Worm (Caenorhabditis elegans) whole organism, late embryonic: ENCODE data around the gene rpl-11.2.

ENCODE experiments used
- C08G9.2 ChIP-seq: sonication (generic microtip); optimal IDR thresholded peaks from 2 replicates; lab custom pipeline; 2016; ENCODE audit warnings: mild to moderate bottlenecking, missing genetic modification characterization, moderate library complexity, missing compliant biosample characterization
- Y22D7AL.16 ChIP-seq: sonication (generic microtip); optimal IDR thresholded peaks from 2 replicates; lab custom pipeline; 2016; ENCODE audit warnings: missing genetic modification characterization, missing compliant biosample characterization
- ama-1 ChIP-seq: fragments of 150-350 bp; optimal IDR thresholded peaks from 2 replicates; lab custom pipeline; 2014
- ceh-19 ChIP-seq: fragments of 200-800 bp; sonication (Bioruptor generic); optimal IDR thresholded peaks from 2 replicates; lab custom pipeline; 2018; ENCODE audit warnings: mild to moderate bottlenecking, missing genetic modification characterization, missing compliant biosample characterization
- ceh-9 ChIP-seq: sonication (generic microtip); optimal IDR thresholded peaks from 2 replicates; lab custom pipeline; 2016; ENCODE audit warnings: mild to moderate bottlenecking, missing genetic modification characterization, inconsistent platforms, missing compliant biosample characterization
- dmd-4 ChIP-seq: sonication (generic microtip); optimal IDR thresholded peaks from 2 replicates; lab custom pipeline; 2016; ENCODE audit warnings: borderline replicate concordance, missing genetic modification characterization, missing compliant biosample characterization
- ets-4 ChIP-seq: sonication (generic microtip); optimal IDR thresholded peaks from 2 replicates; lab custom pipeline; 2016; ENCODE audit warnings: missing genetic modification characterization, missing compliant biosample characterization
- hlh-30 ChIP-seq: sonication (generic microtip); optimal IDR thresholded peaks from 2 replicates; lab custom pipeline; 2017; ENCODE audit warnings: antibody characterized with exemption, missing genetic modification characterization, missing compliant biosample characterization; ENCODE audit not compliant: insufficient read depth
- ref-2 ChIP-seq: sonication (generic microtip); optimal IDR thresholded peaks from 2 replicates; lab custom pipeline; 2016; ENCODE audit warnings: missing genetic modification characterization, missing compliant biosample characterization
- syd-9 ChIP-seq: sonication (generic microtip); optimal IDR thresholded peaks from 2 replicates; lab custom pipeline; 2016; ENCODE audit warnings: mild to moderate bottlenecking, missing genetic modification characterization, moderate library complexity, missing compliant biosample characterization
- tbx-2 ChIP-seq: sonication (generic microtip); optimal IDR thresholded peaks from 2 replicates; lab custom pipeline; 2016; ENCODE audit warnings: missing genetic modification characterization, missing compliant biosample characterization

DNA sequence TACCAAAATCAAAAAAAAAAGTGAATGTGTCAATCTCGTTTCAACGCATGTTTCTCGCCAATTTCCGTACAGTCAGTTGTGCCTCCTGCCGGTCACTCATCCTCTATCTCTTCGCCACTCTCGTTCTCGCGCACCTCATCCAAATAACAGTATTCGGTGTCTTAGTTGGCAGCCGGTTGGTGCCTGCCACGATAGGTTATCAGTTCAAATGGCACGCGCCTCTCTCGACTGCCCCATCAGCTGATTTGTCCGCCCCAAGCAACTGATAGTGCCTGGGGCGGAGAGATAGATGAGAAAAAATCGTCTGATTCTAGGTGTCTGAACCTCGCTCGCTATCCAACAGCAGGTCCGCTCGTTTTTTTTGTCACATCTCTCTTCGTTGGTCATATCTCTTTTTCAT, 27.3 kb downstream of the rpl-11.2 start:
- TF ChIP-seq syd-9 (tag; lab: Kevin White, UChicago) (no peak), tbx-2 (tag; lab: Kevin White, UChicago) (no peak), Y22D7AL.16 (tag; lab: Kevin White, UChicago) (no peak), ref-2 (tag; lab: Kevin White, UChicago) (no peak), C08G9.2 (tag; lab: Kevin White, UChicago) (no peak), hlh-30 (tag; lab: Kevin White, UChicago) (peak; percentile 22), ceh-19 (no peak), dmd-4 (no peak), ama-1 (lab: Kevin White, UChicago) (no peak), ets-4 (tag; lab: Kevin White, UChicago) (no peak), ceh-9 (tag; lab: Kevin White, UChicago) (no peak)
